Worm (Caenorhabditis elegans): ENCODE data around the gene pxf-1.

DNA sequence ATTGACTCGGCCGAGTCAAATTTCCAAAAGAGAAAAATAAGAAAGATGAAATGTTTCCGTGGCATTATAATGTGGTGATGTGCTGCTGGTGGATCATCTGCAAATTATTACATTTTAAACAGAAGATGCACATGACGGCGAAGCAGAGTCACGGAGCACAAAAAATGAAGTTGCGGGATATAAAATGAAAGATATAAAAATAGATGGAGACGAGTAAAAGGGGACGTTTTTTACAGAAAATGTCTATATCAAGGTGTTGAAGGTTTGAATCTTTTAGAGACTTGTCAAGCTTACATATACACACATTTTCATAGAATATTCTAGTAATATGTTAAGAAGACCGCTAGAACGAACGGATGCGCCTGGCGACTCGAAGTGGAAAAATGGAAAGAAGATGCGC, 20.2 kb upstream of the pxf-1 start, which contains the start of gene ptrg-1:
- no peak for TF ChIP-seq athp-1 (tag; optimal IDR thresholded peaks at IDR 0.05)
- no peak for TF ChIP-seq F49E8.2 (tag; optimal IDR thresholded peaks at IDR 0.05; ENCODE audit: insufficient read depth)
- no peak for TF ChIP-seq K11D2.4 (GFP tag; IDR thresholded peaks at IDR 0.05)

Data from whole organism, young adult.